Worm (Caenorhabditis elegans) whole organism, L3 larva: ENCODE measurements around the gene F43C11.11.

Source experiments
- R02D3.7 ChIP-seq: fragments of 150-350 bp; optimal IDR thresholded peaks from 2 replicates; lab custom pipeline; 2014; ENCODE audit warnings: missing biosample characterization, missing genetic modification characterization
- ZK546.5 ChIP-seq: sonication (generic microtip); optimal IDR thresholded peaks from 2 replicates; lab custom pipeline; 2017; ENCODE audit warnings: missing biosample characterization, missing genetic modification characterization
- ama-1 ChIP-seq: fragments of 150-350 bp; optimal IDR thresholded peaks from 2 replicates; lab custom pipeline; 2018
- ceh-16 ChIP-seq: sonication (generic microtip); optimal IDR thresholded peaks from 2 replicates; lab custom pipeline; 2017; ENCODE audit warnings: missing biosample characterization, missing genetic modification characterization
- ceh-82 ChIP-seq: fragments of 150-350 bp; optimal IDR thresholded peaks from 2 replicates; lab custom pipeline; 2014; ENCODE audit warnings: missing biosample characterization, missing genetic modification characterization
- egl-27 ChIP-seq: sonication (generic microtip); optimal IDR thresholded peaks from 4 replicates; lab custom pipeline; 2017; ENCODE audit warnings: missing biosample characterization, missing genetic modification reagents, missing genetic modification characterization
- egl-5 ChIP-seq: fragments of 150-350 bp; optimal IDR thresholded peaks from 2 replicates; lab custom pipeline; 2017; ENCODE audit warnings: missing biosample characterization, missing genetic modification reagents, missing genetic modification characterization, inconsistent platforms
- elt-2 ChIP-seq: sonication (generic microtip); optimal IDR thresholded peaks from 2 replicates; lab custom pipeline; 2016; ENCODE audit warnings: missing genetic modification reagents, mild to moderate bottlenecking, missing genetic modification characterization, missing compliant biosample characterization
- elt-3 ChIP-seq, 3 experiments: fragments of 150-350 bp in 1 of 3; sonication (generic microtip) in 2 of 3; optimal IDR thresholded peaks; 2 replicates in 2 of 3; 4 replicates in 1 of 3; lab custom pipeline; 2014 to 2017; ENCODE audit warnings: missing biosample characterization in 3 of 3, missing genetic modification characterization in 3 of 3
- eor-1 ChIP-seq, 2 experiments: fragments of 150-350 bp; optimal IDR thresholded peaks; 2 replicates each; lab custom pipeline; 2014 to 2018; ENCODE audit warnings: missing biosample characterization in 2 of 2, missing genetic modification characterization in 2 of 2
- fkh-10 ChIP-seq: sonication (generic microtip); optimal IDR thresholded peaks from 2 replicates; lab custom pipeline; 2017; ENCODE audit warnings: missing biosample characterization, missing genetic modification reagents, missing genetic modification characterization
- fkh-2 ChIP-seq: fragments of 150-350 bp; optimal IDR thresholded peaks from 2 replicates; lab custom pipeline; 2014; ENCODE audit warnings: missing biosample characterization, missing genetic modification reagents, missing genetic modification characterization
- fos-1 ChIP-seq: fragments of 150-350 bp; optimal IDR thresholded peaks from 2 replicates; lab custom pipeline; 2014; ENCODE audit warnings: missing biosample characterization, missing genetic modification characterization
- hmg-11 ChIP-seq: sonication (generic microtip); optimal IDR thresholded peaks from 2 replicates; lab custom pipeline; 2016; ENCODE audit warnings: missing genetic modification characterization, missing compliant biosample characterization
- jun-1 ChIP-seq: fragments of 150-350 bp; optimal IDR thresholded peaks from 2 replicates; lab custom pipeline; 2014; ENCODE audit warnings: missing biosample characterization, missing genetic modification reagents, missing genetic modification characterization
- lin-15B ChIP-seq: fragments of 150-350 bp; optimal IDR thresholded peaks from 2 replicates; lab custom pipeline; 2014; ENCODE audit warnings: missing biosample characterization, missing genetic modification characterization
- lsy-12 ChIP-seq: sonication (generic microtip); optimal IDR thresholded peaks from 2 replicates; lab custom pipeline; 2016; ENCODE audit warnings: mild to moderate bottlenecking, missing genetic modification characterization, missing compliant biosample characterization
- mdl-1 ChIP-seq: fragments of 150-350 bp; optimal IDR thresholded peaks from 2 replicates; lab custom pipeline; 2014; ENCODE audit warnings: missing biosample characterization, missing genetic modification characterization
- mml-1 ChIP-seq: fragments of 150-350 bp; sonication (generic microtip); optimal IDR thresholded peaks from 3 replicates; lab custom pipeline; 2014; ENCODE audit warnings: missing biosample characterization, missing genetic modification characterization
- nfya-1 ChIP-seq: sonication (generic microtip); optimal IDR thresholded peaks from 2 replicates; lab custom pipeline; 2017; ENCODE audit warnings: missing genetic modification characterization, mild to moderate bottlenecking, missing compliant biosample characterization, antibody characterized with exemption, moderate library complexity; ENCODE audit not compliant: insufficient read depth
- nhr-11 ChIP-seq: fragments of 150-350 bp; optimal IDR thresholded peaks from 2 replicates; lab custom pipeline; 2014; ENCODE audit warnings: missing biosample characterization, missing genetic modification characterization
- nhr-12 ChIP-seq: fragments of 150-350 bp; optimal IDR thresholded peaks from 2 replicates; lab custom pipeline; 2014; ENCODE audit warnings: missing biosample characterization, missing genetic modification characterization
- nhr-23 ChIP-seq: fragments of 150-350 bp; optimal IDR thresholded peaks from 2 replicates; lab custom pipeline; 2014; ENCODE audit warnings: missing biosample characterization, missing genetic modification reagents, missing genetic modification characterization
- nhr-25 ChIP-seq: sonication (generic microtip); optimal IDR thresholded peaks from 2 replicates; lab custom pipeline; 2017; ENCODE audit warnings: missing biosample characterization, missing genetic modification characterization
- nhr-43 ChIP-seq: sonication (generic microtip); optimal IDR thresholded peaks from 2 replicates; lab custom pipeline; 2016; ENCODE audit warnings: mild to moderate bottlenecking, missing genetic modification characterization, missing compliant biosample characterization; ENCODE audit not compliant: poor library complexity, severe bottlenecking
- nhr-67 ChIP-seq: fragments of 150-350 bp; optimal IDR thresholded peaks from 2 replicates; lab custom pipeline; 2014; ENCODE audit warnings: missing biosample characterization, missing genetic modification characterization
- nhr-76 ChIP-seq: fragments of 150-350 bp; sonication (generic microtip); optimal IDR thresholded peaks from 5 replicates; lab custom pipeline; 2014; ENCODE audit warnings: missing biosample characterization, missing genetic modification characterization
- nhr-77 ChIP-seq: fragments of 150-350 bp; optimal IDR thresholded peaks from 2 replicates; lab custom pipeline; 2014; ENCODE audit warnings: missing biosample characterization, missing genetic modification characterization
- pha-4 ChIP-seq: fragments of 150-350 bp; optimal IDR thresholded peaks from 2 replicates; lab custom pipeline; 2014; ENCODE audit warnings: missing biosample characterization, missing genetic modification reagents, missing genetic modification characterization
- sea-2 ChIP-seq: fragments of 150-350 bp; sonication (generic microtip); optimal IDR thresholded peaks from 4 replicates; lab custom pipeline; 2014; ENCODE audit warnings: missing biosample characterization, missing genetic modification reagents, missing genetic modification characterization
- skn-1 ChIP-seq: fragments of 150-350 bp; optimal IDR thresholded peaks from 2 replicates; lab custom pipeline; 2014; ENCODE audit warnings: missing biosample characterization, missing genetic modification characterization
- snpc-4 ChIP-seq: fragments of 150-350 bp; optimal IDR thresholded peaks from 2 replicates; lab custom pipeline; 2014; ENCODE audit warnings: missing biosample characterization, missing genetic modification characterization
- tbx-2 ChIP-seq: sonication (generic microtip); optimal IDR thresholded peaks from 2 replicates; lab custom pipeline; 2016; ENCODE audit warnings: mild to moderate bottlenecking, missing genetic modification characterization, missing compliant biosample characterization
- unc-39 ChIP-seq: sonication (generic microtip); optimal IDR thresholded peaks from 4 replicates; lab custom pipeline; 2017; ENCODE audit warnings: missing biosample characterization, missing genetic modification characterization
- unc-62 ChIP-seq: fragments of 150-350 bp; sonication (generic microtip); optimal IDR thresholded peaks from 4 replicates; lab custom pipeline; 2014; ENCODE audit warnings: missing biosample characterization, missing genetic modification reagents, missing genetic modification characterization
- zag-1 ChIP-seq: fragments of 150-350 bp; optimal IDR thresholded peaks from 2 replicates; lab custom pipeline; 2014; ENCODE audit warnings: missing biosample characterization, missing genetic modification characterization
- ztf-11 ChIP-seq: fragments of 150-350 bp; optimal IDR thresholded peaks from 2 replicates; lab custom pipeline; 2014; ENCODE audit warnings: missing biosample characterization, missing genetic modification characterization
- ztf-4 ChIP-seq: fragments of 150-350 bp; optimal IDR thresholded peaks from 2 replicates; lab custom pipeline; 2014; ENCODE audit warnings: missing biosample characterization, missing genetic modification characterization

The F43C11.11 gene

ce11 chrII:2399810-2400209 is 36.2 kb upstream of the F43C11.11 start:
- TF ChIP-seq mdl-1 (tag; lab: Kevin White, UChicago) = no peak
- peak; percentile 14 to 96 (median 93) for TF ChIP-seq elt-3 (tag; optimal IDR thresholded peaks at IDR 0.05; lab: Kevin White, UChicago)
- TF ChIP-seq nhr-67 (tag; lab: Kevin White, UChicago) = no peak
- no peak for TF ChIP-seq ztf-11
- no peak for TF ChIP-seq ztf-4
- no peak for TF ChIP-seq R02D3.7 (tag; lab: Kevin White, UChicago)
- TF ChIP-seq pha-4 (tag; lab: Kevin White, UChicago) = no peak
- TF ChIP-seq skn-1 = no peak
- peak; percentile 86 for TF ChIP-seq nhr-43 (tag; lab: Kevin White, UChicago)
- TF ChIP-seq elt-2 (tag; lab: Kevin White, UChicago) = no peak
- TF ChIP-seq, all 47 proteins: peak for 2

DNA sequence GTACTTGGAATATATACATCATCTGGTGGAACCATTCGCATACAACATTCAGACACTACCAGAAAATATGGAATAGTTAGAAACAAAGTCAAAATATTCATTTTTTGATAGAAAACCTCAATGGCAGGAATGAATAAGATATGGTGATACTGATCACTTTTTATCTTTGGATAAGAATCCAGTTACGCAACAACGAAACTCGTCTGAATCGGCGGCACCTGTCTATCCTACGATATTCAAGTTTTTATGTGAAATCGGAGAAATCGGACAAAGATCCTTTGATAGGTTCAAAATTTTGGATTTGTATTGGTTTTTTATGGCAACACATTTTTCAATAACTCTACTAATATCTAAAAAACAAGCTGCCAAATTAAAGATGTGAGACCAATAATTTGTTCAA is 35.3 kb upstream of the F43C11.11 start, which contains the start of gene F16G10.14:
TSS of gene F16G10.14 (minus strand) at position 101 of the 400 bp plus-strand sequence.
- TF ChIP-seq ceh-82 (tag; lab: Kevin White, UChicago) (no peak), nhr-11 (no peak), nhr-67 (tag; lab: Kevin White, UChicago) (no peak), nhr-23 (tag; lab: Kevin White, UChicago) (no peak), jun-1 (tag; lab: Kevin White, UChicago) (no peak), unc-62 (no peak), lin-15B (no peak), nhr-76 (tag; lab: Kevin White, UChicago) (no peak), fos-1 (tag; lab: Kevin White, UChicago) (no peak), nfya-1 (tag; lab: Kevin White, UChicago) (no peak), ZK546.5 (tag; lab: Kevin White, UChicago) (no peak), mml-1 (tag; lab: Kevin White, UChicago) (no peak), unc-39 (no peak)

DNA sequence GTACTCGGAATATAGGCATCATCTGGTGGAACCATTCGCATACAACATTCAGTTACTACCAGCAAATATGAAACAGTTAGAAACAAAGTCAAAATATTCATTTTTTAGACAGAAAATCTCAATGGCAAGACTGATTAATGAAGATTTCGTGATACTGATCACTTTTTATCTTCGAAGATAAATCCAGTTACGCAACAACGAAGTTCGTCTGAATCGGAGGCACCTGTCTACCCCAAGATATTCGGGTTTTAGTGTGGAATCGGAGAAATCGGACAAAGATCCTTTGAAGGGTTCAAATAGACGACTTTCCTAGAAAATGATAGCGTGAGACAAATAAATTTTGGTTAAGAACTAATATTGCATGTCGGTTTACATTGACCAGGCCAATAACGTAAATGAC is 32.3 kb upstream of the F43C11.11 start, which contains the start of gene F16G10.13:
TSS of gene F16G10.13 (minus strand) at position 101 of the 400 bp plus-strand sequence.
- no peak for TF ChIP-seq tbx-2
- no peak for TF ChIP-seq hmg-11 (tag; lab: Kevin White, UChicago)
- TF ChIP-seq ceh-16 = no peak
- no peak for TF ChIP-seq nhr-25 (tag; lab: Kevin White, UChicago)
- TF ChIP-seq fos-1 (tag; lab: Kevin White, UChicago) = no peak
- TF ChIP-seq elt-2 (tag; lab: Kevin White, UChicago) = no peak

- TF ChIP-seq ama-1 (no peak), nhr-12 (tag; lab: Kevin White, UChicago) (no peak), ztf-4 (no peak), fkh-10 (GFP tag; lab: Kevin White, UChicago) (no peak), fkh-2 (tag; lab: Kevin White, UChicago) (no peak), nfya-1 (tag; lab: Kevin White, UChicago) (no peak), snpc-4 (tag; lab: Kevin White, UChicago) (no peak), elt-3 (tag; optimal IDR thresholded peaks at IDR 0.05; lab: Kevin White, UChicago) (no peak), ZK546.5 (tag; lab: Kevin White, UChicago) (no peak), ztf-11 (no peak), sea-2 (no peak), hmg-11 (tag; lab: Kevin White, UChicago) (no peak), ceh-82 (tag; lab: Kevin White, UChicago) (no peak), zag-1 (tag; lab: Kevin White, UChicago) (no peak), egl-27 (tag; lab: Kevin White, UChicago) (no peak), lsy-12 (tag; lab: Kevin White, UChicago) (no peak), eor-1 (tag; optimal IDR thresholded peaks at IDR 0.05; lab: Kevin White, UChicago) (no peak)
These were observed 30.2 kb upstream of the F43C11.11 start, which contains the start of gene F16G10.11 for ce11 chrII:2393821-2394220. TSS of gene F16G10.11 (minus strand) at chrII:2393921.

DNA sequence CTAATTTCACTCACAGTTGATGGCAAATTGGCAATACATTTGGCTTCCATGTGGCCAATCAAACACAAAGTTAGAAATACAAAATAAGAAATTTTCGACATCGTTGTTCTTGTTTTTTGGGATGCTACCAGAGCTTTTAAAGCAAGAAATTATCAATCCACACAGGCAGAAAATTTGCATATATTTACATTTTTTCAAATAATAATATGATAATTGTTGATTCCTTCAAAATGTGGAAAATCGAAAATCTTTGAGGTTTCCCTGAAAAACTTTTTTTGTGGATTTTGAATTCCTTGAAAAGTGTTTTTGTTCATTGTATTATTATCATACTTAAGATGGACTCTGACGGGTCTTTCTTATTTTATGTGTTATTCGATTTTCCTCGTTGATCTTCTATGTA is 27.3 kb upstream of the F43C11.11 start, which contains the start of gene F16G10.10:
TSS of gene F16G10.10 (minus strand) at position 101 of the 400 bp plus-strand sequence.
- TF ChIP-seq lsy-12 (tag; lab: Kevin White, UChicago) (no peak), egl-5 (no peak), ceh-82 (tag; lab: Kevin White, UChicago) (no peak), snpc-4 (tag; lab: Kevin White, UChicago) (no peak), zag-1 (tag; lab: Kevin White, UChicago) (no peak), nhr-77 (tag; lab: Kevin White, UChicago) (no peak), unc-39 (no peak), mml-1 (tag; lab: Kevin White, UChicago) (no peak)
